Fruit fly (Drosophila melanogaster): ENCODE measurements around the gene CG7227.

DNA sequence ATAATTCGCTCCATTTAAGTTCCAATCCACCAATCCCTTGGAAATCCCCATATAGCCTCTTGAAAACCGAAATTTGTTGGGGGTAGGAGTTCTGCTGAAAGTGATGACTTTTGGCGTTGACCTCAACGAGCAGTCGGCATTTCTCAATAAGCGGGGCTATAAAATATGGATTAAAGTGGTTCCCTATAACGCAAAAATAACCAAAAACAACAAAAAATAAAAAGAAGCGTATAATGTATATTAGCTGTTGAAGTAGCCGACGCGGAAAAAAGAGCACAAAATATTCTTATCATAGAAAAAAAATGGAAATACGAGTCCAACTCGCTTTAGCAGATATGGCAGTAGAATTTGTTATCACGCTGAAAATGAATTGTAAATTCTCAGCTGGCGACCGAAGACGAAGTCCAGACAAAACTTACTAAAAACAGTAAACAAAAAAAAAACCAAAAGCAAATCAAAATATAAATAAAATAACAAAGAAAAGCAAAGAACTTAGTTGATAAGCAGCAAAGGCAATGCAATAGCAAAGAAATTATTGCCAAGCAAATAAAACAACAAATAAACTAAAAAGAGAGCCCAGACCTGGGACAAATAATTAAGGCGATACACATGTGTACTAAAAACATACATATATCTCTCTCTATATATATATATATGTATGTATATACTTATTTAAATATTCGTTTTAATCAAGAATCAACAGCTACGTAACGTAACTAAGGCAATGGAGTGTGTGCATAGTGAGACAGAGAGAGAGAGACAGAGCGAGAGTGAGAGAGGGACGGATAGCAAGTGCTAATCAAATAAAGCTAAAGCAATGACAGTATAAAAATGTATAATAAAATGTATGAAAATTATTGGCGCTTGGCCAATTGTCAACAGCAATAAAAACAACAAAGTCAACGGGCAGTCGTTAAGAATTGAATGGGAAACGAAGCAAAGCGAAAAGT, 37.1 kb downstream of the CG7227 start:
- TF ChIP-seq psq (optimal IDR thresholded peaks at IDR 0.05) (no peak), pan (optimal IDR thresholded peaks at IDR 0.05) (no peak), CG8478 (optimal IDR thresholded peaks at IDR 0.05) (no peak), Dll (optimal IDR thresholded peaks at IDR 0.05) (no peak), usp (GFP tag; optimal IDR thresholded peaks at IDR 0.05) (no peak), EcR (GFP tag; optimal IDR thresholded peaks at IDR 0.05) (no peak)

All from whole organism.